Worm (Caenorhabditis elegans) whole organism, midembryonic: ENCODE data around the gene C31H2.3.

Experiments
- T22C8.4 ChIP-seq: fragments of 200-800 bp; sonication (Bioruptor generic); IDR thresholded peaks from 2 replicates; pipeline ENCODE4 v1.3.6; 2022; ENCODE audit warnings: missing genetic modification characterization, missing compliant biosample characterization
- cog-1 ChIP-seq: sonication (generic microtip); optimal IDR thresholded peaks from 2 replicates; lab custom pipeline; 2016; ENCODE audit warnings: missing genetic modification characterization, missing compliant biosample characterization
- flt-1 ChIP-seq: fragments of 200-800 bp; sonication (Bioruptor generic); IDR thresholded peaks from 2 replicates; pipeline ENCODE4 v1.3.6; 2022; ENCODE audit warnings: missing genetic modification characterization, missing compliant biosample characterization
- klf-2 ChIP-seq: fragments of 200-800 bp; sonication (Bioruptor generic); conservative IDR thresholded peaks from 2 replicates; pipeline ENCODE4 v1.3.6; 2022; ENCODE audit warnings: missing genetic modification reagents, missing genetic modification characterization, missing compliant biosample characterization
- med-1 ChIP-seq: sonication (generic microtip); optimal IDR thresholded peaks from 2 replicates; lab custom pipeline; 2017; ENCODE audit warnings: missing genetic modification characterization, mild to moderate bottlenecking, missing compliant biosample characterization, antibody characterized with exemption, missing genetic modification reagents; ENCODE audit not compliant: insufficient read depth
- ref-1 ChIP-seq: fragments of 200-800 bp; sonication (Bioruptor generic); conservative IDR thresholded peaks from 2 replicates; pipeline ENCODE4 v1.3.6; 2022; ENCODE audit warnings: missing genetic modification reagents, missing genetic modification characterization, missing compliant biosample characterization
- tab-1 ChIP-seq: fragments of 200-800 bp; sonication (Bioruptor generic); IDR thresholded peaks from 2 replicates; pipeline ENCODE4 v1.3.6; 2022; ENCODE audit warnings: missing genetic modification characterization, missing compliant biosample characterization
- ztf-23 ChIP-seq: fragments of 200-800 bp; sonication (Bioruptor generic); IDR thresholded peaks from 2 replicates; pipeline ENCODE4 v1.3.6; 2022; ENCODE audit warnings: missing genetic modification reagents, missing genetic modification characterization, missing compliant biosample characterization
- ztf-29 ChIP-seq: fragments of 200-800 bp; sonication (Bioruptor generic); IDR thresholded peaks from 2 replicates; pipeline ENCODE4 v1.3.6; 2022; ENCODE audit warnings: missing genetic modification reagents, missing genetic modification characterization, missing compliant biosample characterization

The C31H2.3 gene

ce11 chrX:5159645-5160044 is 5.5 kb upstream of the C31H2.3 start, which contains the start of gene C31H2.4:
TSS of gene C31H2.4 (minus strand) at chrX:5159663.
- TF ChIP-seq ztf-29: no peak
- TF ChIP-seq ref-1 (GFP tag; lab: Robert Waterston, UW): no peak
- no peak for TF ChIP-seq flt-1 (GFP tag; lab: Robert Waterston, UW)
- no peak for TF ChIP-seq cog-1 (tag; lab: Kevin White, UChicago)
- TF ChIP-seq T22C8.4 (GFP tag; lab: Robert Waterston, UW): no peak
- no peak for TF ChIP-seq klf-2 (GFP tag; lab: Robert Waterston, UW)
- TF ChIP-seq tab-1: no peak
- TF ChIP-seq ztf-23 (GFP tag; lab: Robert Waterston, UW): no peak

- TF ChIP-seq cog-1 (tag; lab: Kevin White, UChicago) (no peak), med-1 (GFP tag; lab: Kevin White, UChicago) (no peak), klf-2 (GFP tag; lab: Robert Waterston, UW) (no peak), T22C8.4 (GFP tag; lab: Robert Waterston, UW) (no peak), tab-1 (no peak), flt-1 (GFP tag; lab: Robert Waterston, UW) (no peak), ztf-29 (no peak), ref-1 (GFP tag; lab: Robert Waterston, UW) (no peak), ztf-23 (GFP tag; lab: Robert Waterston, UW) (no peak)
Observed at ce11 chrX:5152931-5153330, 1.2 kb downstream of the C31H2.3 start.

ce11 chrX:5151866-5152265 is 2.3 kb downstream of the C31H2.3 start:
- TF ChIP-seq med-1 (GFP tag; lab: Kevin White, UChicago): no peak
- no peak for TF ChIP-seq ref-1 (GFP tag; lab: Robert Waterston, UW)
- no peak for TF ChIP-seq tab-1
- no peak for TF ChIP-seq cog-1 (tag; lab: Kevin White, UChicago)
- no peak for TF ChIP-seq flt-1 (GFP tag; lab: Robert Waterston, UW)
- no peak for TF ChIP-seq ztf-29
- no peak for TF ChIP-seq klf-2 (GFP tag; lab: Robert Waterston, UW)
- TF ChIP-seq T22C8.4 (GFP tag; lab: Robert Waterston, UW): no peak
- TF ChIP-seq ztf-23 (GFP tag; lab: Robert Waterston, UW): no peak

DNA sequence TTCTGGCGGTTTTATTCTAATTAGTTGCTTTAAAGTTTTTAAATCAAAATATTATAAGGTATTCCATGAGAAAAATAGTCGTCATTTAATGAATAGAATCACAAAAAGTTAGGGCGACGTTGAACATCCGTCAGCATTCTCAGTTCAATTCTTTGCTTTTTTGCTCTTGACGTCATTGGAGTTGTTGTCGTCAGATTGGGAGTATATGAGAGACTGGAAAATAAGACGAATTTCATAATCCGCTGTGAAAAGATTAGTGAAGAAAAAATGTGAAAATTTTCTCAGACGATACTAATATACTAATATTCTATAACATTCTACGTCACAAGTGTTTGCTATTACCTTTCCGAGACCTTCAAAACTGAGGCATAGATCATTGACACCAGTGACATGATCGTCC is 2.8 kb downstream of the C31H2.3 start:
- TF ChIP-seq cog-1 (tag; lab: Kevin White, UChicago) (no peak), flt-1 (GFP tag; lab: Robert Waterston, UW) (no peak), ztf-23 (GFP tag; lab: Robert Waterston, UW) (no peak), med-1 (GFP tag; lab: Kevin White, UChicago) (no peak), tab-1 (no peak), ref-1 (GFP tag; lab: Robert Waterston, UW) (no peak), klf-2 (GFP tag; lab: Robert Waterston, UW) (no peak)

DNA sequence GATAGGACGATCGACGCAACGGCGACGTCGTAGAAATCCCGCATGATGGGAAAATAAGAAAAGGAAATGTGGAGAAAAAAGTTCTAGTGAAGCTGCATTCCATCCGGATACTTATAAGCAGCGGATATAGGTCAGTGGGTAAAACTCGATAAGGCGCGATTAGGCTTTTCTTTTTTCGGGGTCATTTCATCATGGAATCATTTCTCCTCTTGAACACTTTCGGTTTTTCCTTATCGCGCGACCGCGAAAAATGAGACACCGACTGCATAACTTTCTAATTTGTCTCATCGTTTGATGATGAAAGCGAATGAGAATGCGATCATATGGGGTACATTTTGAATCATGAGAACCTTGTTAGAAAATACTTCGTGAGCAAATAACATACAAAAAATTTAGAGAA is 3.8 kb downstream of the C31H2.3 start, which contains the start of gene dpy-8:
Gene dpy-8, minus strand, starts transcription at position 88 of the 400 bp plus-strand sequence.
- TF ChIP-seq ztf-29: no peak
- TF ChIP-seq klf-2 (GFP tag; lab: Robert Waterston, UW): no peak

DNA sequence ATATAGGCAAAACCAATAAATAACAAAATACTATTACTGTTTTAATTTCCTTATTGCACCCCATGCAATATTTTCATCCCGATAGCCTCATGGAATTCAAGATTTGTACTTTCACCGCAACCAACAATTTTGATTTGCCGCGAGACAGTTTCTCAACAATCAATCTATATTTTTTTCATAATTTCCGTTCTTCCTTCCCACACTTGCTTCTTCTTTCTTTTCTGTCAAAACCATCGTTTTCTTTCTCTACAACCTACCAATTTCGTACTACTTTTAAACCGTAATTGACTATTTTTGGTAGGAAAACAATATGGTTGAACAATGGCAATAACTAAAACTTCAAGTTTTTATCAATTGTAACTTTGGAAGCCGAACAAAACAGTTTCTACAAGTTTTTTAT is 6.3 kb downstream of the C31H2.3 start, which contains the start of gene C31H2.14:
Gene C31H2.14, plus strand, starts transcription at position 301 of the 400 bp plus-strand sequence.
- TF ChIP-seq T22C8.4 (GFP tag; lab: Robert Waterston, UW) (no peak), klf-2 (GFP tag; lab: Robert Waterston, UW) (no peak), cog-1 (tag; lab: Kevin White, UChicago) (no peak), flt-1 (GFP tag; lab: Robert Waterston, UW) (no peak), ztf-23 (GFP tag; lab: Robert Waterston, UW) (no peak), ref-1 (GFP tag; lab: Robert Waterston, UW) (no peak), ztf-29 (no peak), tab-1 (no peak), med-1 (GFP tag; lab: Kevin White, UChicago) (no peak)

DNA sequence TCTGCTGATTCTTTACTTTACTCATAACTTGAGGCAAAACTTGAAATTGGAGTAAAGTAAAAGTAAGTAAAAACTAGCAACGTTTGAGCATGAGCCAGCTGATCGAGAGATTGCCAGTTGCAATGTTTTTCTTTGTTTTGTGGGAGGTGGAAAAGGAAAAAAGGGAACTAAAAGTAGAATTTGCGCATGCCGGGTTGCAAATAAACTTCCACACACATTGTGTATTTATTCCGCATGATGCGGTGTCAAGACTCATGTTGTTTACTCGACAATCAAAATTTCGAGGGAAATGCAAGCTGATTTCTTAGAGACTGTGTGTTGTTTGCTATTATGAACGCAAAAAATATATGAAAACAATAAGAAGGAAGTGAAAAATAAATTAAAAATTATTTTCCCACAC is 11.8 kb downstream of the C31H2.3 start:
- TF ChIP-seq ztf-23 (GFP tag; lab: Robert Waterston, UW) (no peak), tab-1 (no peak), cog-1 (tag; lab: Kevin White, UChicago) (no peak), ref-1 (GFP tag; lab: Robert Waterston, UW) (no peak), T22C8.4 (GFP tag; lab: Robert Waterston, UW) (no peak), med-1 (GFP tag; lab: Kevin White, UChicago) (no peak), klf-2 (GFP tag; lab: Robert Waterston, UW) (no peak), flt-1 (GFP tag; lab: Robert Waterston, UW) (no peak), ztf-29 (no peak)

- TF ChIP-seq klf-2 (GFP tag; lab: Robert Waterston, UW) (no peak), cog-1 (tag; lab: Kevin White, UChicago) (peak; percentile 77), ref-1 (GFP tag; lab: Robert Waterston, UW) (no peak)
Observed at ce11 chrX:5140177-5140576, 14.0 kb downstream of the C31H2.3 start.

DNA sequence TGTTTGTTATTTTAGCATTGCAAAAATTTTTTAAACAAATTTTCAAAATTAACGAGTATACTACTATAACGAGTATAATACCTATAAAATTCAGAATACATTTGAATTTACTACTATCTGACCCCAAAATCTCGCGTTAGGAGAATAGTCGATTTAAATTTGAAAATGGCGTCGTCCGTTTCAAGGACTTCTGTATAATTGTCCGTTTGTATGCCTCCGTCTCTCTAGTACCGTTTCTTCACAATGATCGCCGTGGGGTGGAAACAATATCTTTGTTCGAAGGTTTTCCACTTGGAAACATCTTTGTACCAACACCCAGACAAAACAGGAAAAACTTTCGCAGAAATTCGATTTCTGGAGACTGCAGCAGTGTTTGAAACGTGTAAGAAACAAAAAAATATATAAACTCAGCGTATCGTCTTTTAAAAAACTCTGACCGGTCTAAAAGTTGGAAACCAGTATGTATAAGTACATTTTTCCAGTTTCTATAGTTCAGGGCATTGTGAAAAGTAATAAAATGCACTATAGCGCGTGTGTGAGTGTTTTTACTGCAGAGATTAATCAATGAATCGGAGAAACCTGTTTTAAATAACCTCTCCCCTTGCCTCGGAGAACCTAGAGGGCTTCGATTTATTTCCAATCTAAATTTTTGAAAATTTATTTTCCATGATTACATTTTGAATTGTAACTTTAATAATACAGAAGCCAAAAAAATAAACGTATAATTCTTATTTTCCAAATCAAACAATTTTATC is 16.3 kb downstream of the C31H2.3 start:
- no peak for TF ChIP-seq ztf-23 (GFP tag; lab: Robert Waterston, UW)
- TF ChIP-seq klf-2 (GFP tag; lab: Robert Waterston, UW): no peak
- no peak for TF ChIP-seq ref-1 (GFP tag; lab: Robert Waterston, UW)
- no peak for TF ChIP-seq flt-1 (GFP tag; lab: Robert Waterston, UW)
- no peak for TF ChIP-seq ztf-29
- TF ChIP-seq med-1 (GFP tag; lab: Kevin White, UChicago): no peak
- TF ChIP-seq cog-1 (tag; lab: Kevin White, UChicago): no peak
- no peak for TF ChIP-seq tab-1
- no peak for TF ChIP-seq T22C8.4 (GFP tag; lab: Robert Waterston, UW)
